Comparison of ENCODE assay signal across 1 fruit fly cellular context in genomic region chr2L:3573907-3574306, dm6.
A peak's percentile ranks its signal among the peaks of the same experiment; 100 is the strongest.
TF ChIP-seq lines count a peak whose summit lies in the region.

No protein-coding gene starts in this region.

TF ChIP-seq in whole organism, embryonic, 481 proteins besides CTCF, POLR2A, EP300 and RAD21 (continued from another document and continues in another):
- TF ChIP-seq Kr (GFP tag; optimal IDR thresholded peaks at IDR 0.05; lab: Kevin White, UChicago) = peak; percentile 36
- TF ChIP-seq Neu2 (GFP tag; optimal IDR thresholded peaks at IDR 0.05; lab: Kevin White, UChicago; ENCODE audit: borderline replicate concordance) = no peak
- no peak for TF ChIP-seq stwl (tag; optimal IDR thresholded peaks at IDR 0.05; lab: Kevin White, UChicago)
- no peak for TF ChIP-seq Dip3 (GFP tag; optimal IDR thresholded peaks at IDR 0.05; lab: Kevin White, UChicago)
- TF ChIP-seq CG12071 (GFP tag; optimal IDR thresholded peaks at IDR 0.05; lab: Kevin White, UChicago) = peak; percentile 50
- TF ChIP-seq Sin3A (optimal IDR thresholded peaks at IDR 0.05; lab: Kevin White, UChicago) = no peak
- peak; percentile 76 for TF ChIP-seq Hsf (GFP tag; optimal IDR thresholded peaks at IDR 0.05; lab: Kevin White, UChicago)
- TF ChIP-seq CG1233 (GFP tag; optimal IDR thresholded peaks at IDR 0.05; lab: Kevin White, UChicago) = peak; percentile 51
- TF ChIP-seq zen2 (GFP tag; IDR thresholded peaks at IDR 0.05; lab: Robert Waterston, UW; ENCODE audit: partially characterized antibody) = no peak
- peak; percentile 76 for TF ChIP-seq grau (tag; optimal IDR thresholded peaks at IDR 0.05; lab: Kevin White, UChicago)
- peak; percentile 10 for TF ChIP-seq CG17568 (GFP tag; optimal IDR thresholded peaks at IDR 0.05; lab: Kevin White, UChicago)
- TF ChIP-seq Med (GFP tag; lab: Kevin White, UChicago) = peak; percentile 95
- no peak for TF ChIP-seq hth (optimal IDR thresholded peaks at IDR 0.05; lab: Kevin White, UChicago)
- TF ChIP-seq CG31224 (GFP tag; IDR thresholded peaks at IDR 0.05; lab: Robert Waterston, UW) = peak; percentile 61
- TF ChIP-seq CG14667 (GFP tag; IDR thresholded peaks at IDR 0.05; lab: Robert Waterston, UW) = peak; percentile 84
- TF ChIP-seq Antp (GFP tag; optimal IDR thresholded peaks at IDR 0.05; lab: Kevin White, UChicago) = peak; percentile 76
- TF ChIP-seq CrebB (tag; optimal IDR thresholded peaks at IDR 0.05; lab: Kevin White, UChicago) = peak; percentile 54
- TF ChIP-seq C15 (GFP tag; IDR thresholded peaks at IDR 0.05; lab: Robert Waterston, UW) = peak; percentile 22; the same call in 1 of the 3 replicates
- no peak for TF ChIP-seq MESR4 (GFP tag; optimal IDR thresholded peaks at IDR 0.05; lab: Kevin White, UChicago)
- TF ChIP-seq CG10543 (GFP tag; optimal IDR thresholded peaks at IDR 0.05; lab: Kevin White, UChicago) = no peak
- no peak for TF ChIP-seq BtbVII (GFP tag; optimal IDR thresholded peaks at IDR 0.05; lab: Kevin White, UChicago)
- TF ChIP-seq CG15514 (GFP tag; optimal IDR thresholded peaks at IDR 0.05; lab: Kevin White, UChicago) = no peak
- TF ChIP-seq nau (GFP tag; optimal IDR thresholded peaks at IDR 0.05; lab: Kevin White, UChicago) = peak; percentile 7
- TF ChIP-seq gem (tag; optimal IDR thresholded peaks at IDR 0.05; lab: Kevin White, UChicago) = peak; percentile 88
- no peak for TF ChIP-seq Ets97D (GFP tag; optimal IDR thresholded peaks at IDR 0.05; lab: Kevin White, UChicago)
- TF ChIP-seq CG10209 (GFP tag; optimal IDR thresholded peaks at IDR 0.05; lab: Kevin White, UChicago) = peak; percentile 65
- TF ChIP-seq zf30C (GFP tag; optimal IDR thresholded peaks at IDR 0.05; lab: Kevin White, UChicago) = peak; percentile 52
- TF ChIP-seq E2f2 (GFP tag; IDR thresholded peaks at IDR 0.05; lab: Robert Waterston, UW) = peak; percentile 52
- TF ChIP-seq en (GFP tag; optimal IDR thresholded peaks at IDR 0.05; lab: Kevin White, UChicago) = peak; percentile 39
- TF ChIP-seq tgo (GFP tag; IDR thresholded peaks at IDR 0.05; lab: Robert Waterston, UW) = peak; percentile 71
- peak; percentile 82 for TF ChIP-seq pnt (GFP tag; optimal IDR thresholded peaks at IDR 0.05; lab: Kevin White, UChicago)
- TF ChIP-seq CG15011 (GFP tag; optimal IDR thresholded peaks at IDR 0.05; lab: Kevin White, UChicago) = peak; percentile 36
- TF ChIP-seq CG2116 (GFP tag; optimal IDR thresholded peaks at IDR 0.05; lab: Kevin White, UChicago) = no peak
- TF ChIP-seq Meics (GFP tag; optimal IDR thresholded peaks at IDR 0.05; lab: Kevin White, UChicago) = no peak
- TF ChIP-seq zfh1 (GFP tag; IDR thresholded peaks at IDR 0.05; lab: Robert Waterston, UW) = peak; percentile 93
- TF ChIP-seq CG30403 (GFP tag; optimal IDR thresholded peaks at IDR 0.05; lab: Kevin White, UChicago) = peak; percentile 65
- no peak for TF ChIP-seq CG2120 (GFP tag; optimal IDR thresholded peaks at IDR 0.05; lab: Kevin White, UChicago)
- TF ChIP-seq CG17385 (GFP tag; optimal IDR thresholded peaks at IDR 0.05; lab: Kevin White, UChicago) = peak; percentile 71
- TF ChIP-seq CG12769 (tag; optimal IDR thresholded peaks at IDR 0.05; lab: Kevin White, UChicago) = peak; percentile 80
- no peak for TF ChIP-seq slou (GFP tag; optimal IDR thresholded peaks at IDR 0.05; lab: Kevin White, UChicago)
- TF ChIP-seq CG34422 (GFP tag; IDR thresholded peaks at IDR 0.05; lab: Robert Waterston, UW) = peak; percentile 81; the same call in 2 of the 3 replicates
- TF ChIP-seq Dfd (GFP tag; optimal IDR thresholded peaks at IDR 0.05; lab: Kevin White, UChicago) = no peak
- TF ChIP-seq org-1 (GFP tag; optimal IDR thresholded peaks at IDR 0.05; lab: Kevin White, UChicago) = peak; percentile 55
- TF ChIP-seq PHDP (tag; optimal IDR thresholded peaks at IDR 0.05; lab: Kevin White, UChicago) = peak; percentile 79
- peak; percentile 80 for TF ChIP-seq CG14441 (GFP tag; IDR thresholded peaks at IDR 0.05; lab: Robert Waterston, UW)
- no peak for TF ChIP-seq amos (GFP tag; IDR thresholded peaks at IDR 0.05; lab: Robert Waterston, UW; ENCODE audit: partially characterized antibody)
- no peak for TF ChIP-seq bigmax (GFP tag; optimal IDR thresholded peaks at IDR 0.05; lab: Kevin White, UChicago)
- 0 out of 3 replicates have a peak, but pooled peaks have one; percentile 19 for TF ChIP-seq CG3726 (GFP tag; IDR thresholded peaks at IDR 0.05; lab: Robert Waterston, UW)
- peak; percentile 82 for TF ChIP-seq Sox102F (GFP tag; optimal IDR thresholded peaks at IDR 0.05; lab: Kevin White, UChicago)
- peak; percentile 72 for TF ChIP-seq NC2β (GFP tag; optimal IDR thresholded peaks at IDR 0.05; lab: Kevin White, UChicago)
- TF ChIP-seq CG1647 (GFP tag; optimal IDR thresholded peaks at IDR 0.05; lab: Kevin White, UChicago) = peak; percentile 75
- TF ChIP-seq dan (GFP tag; IDR thresholded peaks at IDR 0.05; lab: Robert Waterston, UW) = peak; percentile 59; the same call in 1 of the 2 replicates
- no peak for TF ChIP-seq CG18011 (GFP tag; optimal IDR thresholded peaks at IDR 0.05; lab: Kevin White, UChicago)
- TF ChIP-seq CG9437 (GFP tag; optimal IDR thresholded peaks at IDR 0.05; lab: Kevin White, UChicago) = peak; percentile 29
- peak; percentile 62 for TF ChIP-seq gcm (GFP tag; optimal IDR thresholded peaks at IDR 0.05; lab: Kevin White, UChicago)
- peak; percentile 66 for TF ChIP-seq wor (GFP tag; IDR thresholded peaks at IDR 0.05; lab: Robert Waterston, UW)
- TF ChIP-seq Fer2 (tag; optimal IDR thresholded peaks at IDR 0.05; lab: Kevin White, UChicago) = peak; percentile 4
- peak; percentile 67 for TF ChIP-seq CG14014 (GFP tag; IDR thresholded peaks at IDR 0.05; lab: Robert Waterston, UW)
- TF ChIP-seq fd64A (GFP tag; optimal IDR thresholded peaks at IDR 0.05; lab: Kevin White, UChicago) = peak; percentile 74
- no peak for TF ChIP-seq vfl (GFP tag; optimal IDR thresholded peaks at IDR 0.05; lab: Kevin White, UChicago)
- TF ChIP-seq CG17802 (tag; optimal IDR thresholded peaks at IDR 0.05; lab: Kevin White, UChicago) = peak; percentile 54
- TF ChIP-seq gfzf (GFP tag; optimal IDR thresholded peaks at IDR 0.05; lab: Kevin White, UChicago) = no peak
- no peak for TF ChIP-seq mirr (GFP tag; optimal IDR thresholded peaks at IDR 0.05; lab: Kevin White, UChicago)
- peak; percentile 66 for TF ChIP-seq CG3407 (GFP tag; optimal IDR thresholded peaks at IDR 0.05; lab: Kevin White, UChicago)
- TF ChIP-seq Bteb2 (GFP tag; optimal IDR thresholded peaks at IDR 0.05; lab: Kevin White, UChicago) = no peak
- peak; percentile 77 for TF ChIP-seq sens-2 (GFP tag; IDR thresholded peaks at IDR 0.05; lab: Robert Waterston, UW)
- peak; percentile 58; the same call in 1 of the 3 replicates for TF ChIP-seq CG7357 (GFP tag; IDR thresholded peaks at IDR 0.05; lab: Robert Waterston, UW)
- peak; percentile 85 for TF ChIP-seq gce (GFP tag; IDR thresholded peaks at IDR 0.05; lab: Robert Waterston, UW)
- peak; percentile 69 for TF ChIP-seq oc (tag; optimal IDR thresholded peaks at IDR 0.05; lab: Kevin White, UChicago)
- TF ChIP-seq CG13287 (GFP tag; IDR thresholded peaks at IDR 0.05; lab: Robert Waterston, UW; ENCODE audit: partially characterized antibody) = no peak
- peak; percentile 76 for TF ChIP-seq Side (GFP tag; optimal IDR thresholded peaks at IDR 0.05; lab: Kevin White, UChicago)
- no peak for TF ChIP-seq CG16779 (GFP tag; IDR thresholded peaks at IDR 0.05; lab: Robert Waterston, UW)
- TF ChIP-seq CG12659 (GFP tag; optimal IDR thresholded peaks at IDR 0.05; lab: Kevin White, UChicago) = peak; percentile 35
- TF ChIP-seq knrl (GFP tag; IDR thresholded peaks at IDR 0.05; lab: Robert Waterston, UW; ENCODE audit: partially characterized antibody) = no peak
- peak; percentile 35 for TF ChIP-seq CG12744 (GFP tag; optimal IDR thresholded peaks at IDR 0.05; lab: Kevin White, UChicago)
- peak; percentile 22 for TF ChIP-seq eyg (GFP tag; optimal IDR thresholded peaks at IDR 0.05; lab: Kevin White, UChicago)
- peak; percentile 76 for TF ChIP-seq CG3065 (GFP tag; optimal IDR thresholded peaks at IDR 0.05; lab: Kevin White, UChicago)
- peak; percentile 94 for TF ChIP-seq dmrt11E (tag; optimal IDR thresholded peaks at IDR 0.05; lab: Kevin White, UChicago)
- TF ChIP-seq HHEX (GFP tag; optimal IDR thresholded peaks at IDR 0.05; lab: Kevin White, UChicago) = peak; percentile 52
- peak; percentile 18 for TF ChIP-seq CG31365 (tag; optimal IDR thresholded peaks at IDR 0.05; lab: Kevin White, UChicago)
- TF ChIP-seq Nf-YA (GFP tag; IDR thresholded peaks at IDR 0.05; lab: Robert Waterston, UW) = peak; percentile 55; the same call in 1 of the 2 replicates
- peak; percentile 62 for TF ChIP-seq lilli (GFP tag; optimal IDR thresholded peaks at IDR 0.05; lab: Kevin White, UChicago)
- peak; percentile 87 for TF ChIP-seq Ssrp (tag; optimal IDR thresholded peaks at IDR 0.05; lab: Kevin White, UChicago)
- no peak for TF ChIP-seq CG1832 (GFP tag; optimal IDR thresholded peaks at IDR 0.05; lab: Kevin White, UChicago)
- peak; percentile 63 for TF ChIP-seq repo (GFP tag; optimal IDR thresholded peaks at IDR 0.05; lab: Kevin White, UChicago)
- TF ChIP-seq CG1602 (GFP tag; optimal IDR thresholded peaks at IDR 0.05; lab: Kevin White, UChicago) = peak; percentile 71
- peak; percentile 15 for TF ChIP-seq kah (GFP tag; optimal IDR thresholded peaks at IDR 0.05; lab: Kevin White, UChicago)
- no peak for TF ChIP-seq inv (GFP tag; IDR thresholded peaks at IDR 0.05; lab: Robert Waterston, UW; ENCODE audit: partially characterized antibody)
- TF ChIP-seq CG13424 (tag; optimal IDR thresholded peaks at IDR 0.05; lab: Kevin White, UChicago) = peak; percentile 85
- peak; percentile 37 for TF ChIP-seq Mad (GFP tag; optimal IDR thresholded peaks at IDR 0.05; lab: Kevin White, UChicago)
- peak; percentile 87 for TF ChIP-seq fd96Cb (tag; optimal IDR thresholded peaks at IDR 0.05; lab: Kevin White, UChicago)
- peak; percentile 55 for TF ChIP-seq ssp (GFP tag; IDR thresholded peaks at IDR 0.05; lab: Robert Waterston, UW)
- peak; percentile 77 for TF ChIP-seq CG6272 (GFP tag; IDR thresholded peaks at IDR 0.05; lab: Robert Waterston, UW)
- peak; percentile 85 for TF ChIP-seq CG17829 (tag; optimal IDR thresholded peaks at IDR 0.05; lab: Kevin White, UChicago)
- TF ChIP-seq CG16863 (GFP tag; optimal IDR thresholded peaks at IDR 0.05; lab: Kevin White, UChicago) = peak; percentile 83
- TF ChIP-seq Mrtf (GFP tag; IDR thresholded peaks at IDR 0.05; lab: Robert Waterston, UW) = peak; percentile 52; the same call in 1 of the 3 replicates
- no peak for TF ChIP-seq h (optimal IDR thresholded peaks at IDR 0.05; lab: Kevin White, UChicago)
- TF ChIP-seq Deaf1 (tag; optimal IDR thresholded peaks at IDR 0.05; lab: Kevin White, UChicago) = peak; percentile 23
- no peak for TF ChIP-seq pfk (GFP tag; optimal IDR thresholded peaks at IDR 0.05; lab: Kevin White, UChicago)
- TF ChIP-seq abd-A (tag; optimal IDR thresholded peaks at IDR 0.05; lab: Kevin White, UChicago) = no peak
- TF ChIP-seq B-H1 (GFP tag; IDR thresholded peaks at IDR 0.05; lab: Robert Waterston, UW) = peak; percentile 78
- TF ChIP-seq CG12391 (tag; optimal IDR thresholded peaks at IDR 0.05; lab: Kevin White, UChicago) = peak; percentile 77
- TF ChIP-seq HLH4C (GFP tag; IDR thresholded peaks at IDR 0.05; lab: Robert Waterston, UW; ENCODE audit: partially characterized antibody) = no peak
- TF ChIP-seq CG14050 (GFP tag; IDR thresholded peaks at IDR 0.05; lab: Robert Waterston, UW) = peak; percentile 66
- TF ChIP-seq CG32532 (GFP tag; IDR thresholded peaks at IDR 0.05; lab: Robert Waterston, UW) = peak; percentile 32; the same call in 1 of the 2 replicates
- TF ChIP-seq CG2889 (GFP tag; IDR thresholded peaks at IDR 0.05; lab: Robert Waterston, UW) = no peak
- TF ChIP-seq CG32767 (GFP tag; IDR thresholded peaks at IDR 0.05; lab: Robert Waterston, UW) = peak; percentile 65
- no peak for TF ChIP-seq prd (optimal IDR thresholded peaks at IDR 0.05; lab: Kevin White, UChicago)
- TF ChIP-seq prd (GFP tag; IDR thresholded peaks at IDR 0.05; lab: Robert Waterston, UW) = peak; percentile 93
- no peak for TF ChIP-seq sima (GFP tag; optimal IDR thresholded peaks at IDR 0.05; lab: Kevin White, UChicago)
- TF ChIP-seq CG1529 (GFP tag; optimal IDR thresholded peaks at IDR 0.05; lab: Kevin White, UChicago) = peak; percentile 70
- TF ChIP-seq E2f1 (GFP tag; IDR thresholded peaks at IDR 0.05; lab: Robert Waterston, UW) = peak; percentile 63; the same call in 1 of the 2 replicates
- no peak; the same call in none of the 2 replicates for TF ChIP-seq CG31441 (GFP tag; IDR thresholded peaks at IDR 0.05; lab: Robert Waterston, UW)
- peak; percentile 83 for TF ChIP-seq CG18262 (tag; optimal IDR thresholded peaks at IDR 0.05; lab: Kevin White, UChicago)
- peak; percentile 19 for TF ChIP-seq Myb (GFP tag; optimal IDR thresholded peaks at IDR 0.05; lab: Kevin White, UChicago)
- no peak for TF ChIP-seq schlank (tag; optimal IDR thresholded peaks at IDR 0.05; lab: Kevin White, UChicago)
- peak; percentile 83 for TF ChIP-seq gsb-n (tag; optimal IDR thresholded peaks at IDR 0.05; lab: Kevin White, UChicago)
- TF ChIP-seq CG15073 (GFP tag; optimal IDR thresholded peaks at IDR 0.05; lab: Kevin White, UChicago) = no peak
- peak; percentile 50 for TF ChIP-seq CG12155 (GFP tag; optimal IDR thresholded peaks at IDR 0.05; lab: Kevin White, UChicago)
- peak; percentile 54 for TF ChIP-seq wek (GFP tag; optimal IDR thresholded peaks at IDR 0.05; lab: Kevin White, UChicago)
- peak; percentile 79 for TF ChIP-seq D19A (tag; optimal IDR thresholded peaks at IDR 0.05; lab: Kevin White, UChicago)
- no peak for TF ChIP-seq HLH54F (GFP tag; optimal IDR thresholded peaks at IDR 0.05; lab: Kevin White, UChicago)
- TF ChIP-seq unpg (GFP tag; optimal IDR thresholded peaks at IDR 0.05; lab: Kevin White, UChicago) = peak; percentile 87
- TF ChIP-seq CoRest (tag; optimal IDR thresholded peaks at IDR 0.05; lab: Kevin White, UChicago) = peak; percentile 80
- TF ChIP-seq nom (GFP tag; optimal IDR thresholded peaks at IDR 0.05; lab: Kevin White, UChicago) = no peak
- TF ChIP-seq Rfx (GFP tag; IDR thresholded peaks at IDR 0.05; lab: Robert Waterston, UW) = peak; percentile 62
- TF ChIP-seq salm (tag; optimal IDR thresholded peaks at IDR 0.05; lab: Kevin White, UChicago) = peak; percentile 76
- TF ChIP-seq aop (GFP tag; IDR thresholded peaks at IDR 0.05; lab: Robert Waterston, UW) = no peak
- TF ChIP-seq CG8478 (optimal IDR thresholded peaks at IDR 0.05; lab: Kevin White, UChicago) = no peak
- peak; percentile 56 for TF ChIP-seq CG18476 (GFP tag; optimal IDR thresholded peaks at IDR 0.05; lab: Kevin White, UChicago)
- TF ChIP-seq CG2875 (GFP tag; optimal IDR thresholded peaks at IDR 0.05; lab: Kevin White, UChicago) = peak; percentile 71
- TF ChIP-seq Hr39 (optimal IDR thresholded peaks at IDR 0.05; lab: Kevin White, UChicago) = no peak
- peak; percentile 93 for TF ChIP-seq ara (GFP tag; IDR thresholded peaks at IDR 0.05; lab: Robert Waterston, UW)
